Worm (Caenorhabditis elegans): ENCODE results near the gene F17C11.6.

- TF ChIP-seq ama-1 (optimal IDR thresholded peaks at IDR 0.05): no peak
- TF ChIP-seq unc-62 (GFP tag; optimal IDR thresholded peaks at IDR 0.05): no peak
- no peak for TF ChIP-seq skn-1 (tag; optimal IDR thresholded peaks at IDR 0.05)
- no peak for TF ChIP-seq nhr-21 (tag; optimal IDR thresholded peaks at IDR 0.05)
- TF ChIP-seq nhr-237 (tag; optimal IDR thresholded peaks at IDR 0.05): no peak
- no peak for TF ChIP-seq fos-1 (tag; optimal IDR thresholded peaks at IDR 0.05)
- TF ChIP-seq lin-11 (tag; optimal IDR thresholded peaks at IDR 0.05): no peak
- no peak for TF ChIP-seq ztf-4 (tag; optimal IDR thresholded peaks at IDR 0.05)
- TF ChIP-seq lin-39 (tag; optimal IDR thresholded peaks at IDR 0.05): no peak
- TF ChIP-seq snpc-4 (tag; optimal IDR thresholded peaks at IDR 0.05): no peak
- TF ChIP-seq gmeb-1 (tag; optimal IDR thresholded peaks at IDR 0.05): no peak
- no peak for TF ChIP-seq nhr-77 (tag; optimal IDR thresholded peaks at IDR 0.05)
- TF ChIP-seq mab-5 (tag; optimal IDR thresholded peaks at IDR 0.05): no peak
These were observed 587 bp upstream of the F17C11.6 start, which contains the start of gene clec-221 for ce11 chrV:10954334-10954733.
